Worm (Caenorhabditis elegans) whole organism, mixed stage, embryonic: ENCODE measurements around the gene Y32H12A.6.

Experiments
- M03D4.4 ChIP-seq: sonication (generic microtip); optimal IDR thresholded peaks from 2 replicates; lab custom pipeline; 2017; ENCODE audit warnings: mild to moderate bottlenecking, missing genetic modification characterization, missing compliant biosample characterization
- bed-3 ChIP-seq: fragments of 200-800 bp; sonication (Bioruptor generic); optimal IDR thresholded peaks from 3 replicates; lab custom pipeline; 2018; ENCODE audit warnings: mild to moderate bottlenecking, missing genetic modification characterization, moderate library complexity, missing compliant biosample characterization
- blmp-1 ChIP-seq: fragments of 150-350 bp; optimal IDR thresholded peaks from 2 replicates; lab custom pipeline; 2014; ENCODE audit warnings: missing biosample characterization, missing genetic modification characterization
- ceh-39 ChIP-seq: fragments of 150-350 bp; optimal IDR thresholded peaks from 2 replicates; lab custom pipeline; 2014; ENCODE audit warnings: missing biosample characterization, missing genetic modification characterization
- ceh-43 ChIP-seq: fragments of 200-800 bp; sonication (Bioruptor generic); optimal IDR thresholded peaks from 2 replicates; lab custom pipeline; 2018; ENCODE audit warnings: mild to moderate bottlenecking, missing genetic modification characterization, moderate library complexity, missing compliant biosample characterization
- ces-1 ChIP-seq: fragments of 150-350 bp; optimal IDR thresholded peaks from 2 replicates; lab custom pipeline; 2014; ENCODE audit warnings: missing biosample characterization, missing genetic modification reagents, missing genetic modification characterization
- cnd-1 ChIP-seq: fragments of 200-800 bp; sonication (Bioruptor generic); optimal IDR thresholded peaks from 2 replicates; lab custom pipeline; 2018; ENCODE audit warnings: mild to moderate bottlenecking, missing genetic modification characterization, missing compliant biosample characterization
- drap-1 ChIP-seq: fragments of 200-800 bp; sonication (Bioruptor generic); optimal IDR thresholded peaks from 3 replicates; lab custom pipeline; 2018; ENCODE audit warnings: mild to moderate bottlenecking, missing genetic modification characterization, missing compliant biosample characterization
- elt-1 ChIP-seq: sonication (generic microtip); optimal IDR thresholded peaks from 2 replicates; lab custom pipeline; 2017; ENCODE audit warnings: missing genetic modification characterization, mild to moderate bottlenecking, missing compliant biosample characterization, antibody characterized with exemption, moderate library complexity, borderline replicate concordance; ENCODE audit not compliant: insufficient read depth
- flh-1 ChIP-seq: fragments of 200-800 bp; sonication (Bioruptor generic); optimal IDR thresholded peaks from 2 replicates; lab custom pipeline; 2018; ENCODE audit warnings: mild to moderate bottlenecking, missing genetic modification characterization, moderate library complexity, missing compliant biosample characterization
- ham-2 ChIP-seq: fragments of 200-800 bp; sonication (Bioruptor generic); optimal IDR thresholded peaks from 2 replicates; lab custom pipeline; 2018; ENCODE audit warnings: mild to moderate bottlenecking, missing genetic modification characterization, missing compliant biosample characterization
- hlh-1 ChIP-seq: fragments of 150-350 bp; optimal IDR thresholded peaks from 2 replicates; lab custom pipeline; 2014; ENCODE audit warnings: missing biosample characterization, missing genetic modification reagents, missing genetic modification characterization
- lin-32 ChIP-seq: fragments of 200-800 bp; sonication (Bioruptor generic); optimal IDR thresholded peaks from 2 replicates; lab custom pipeline; 2018; ENCODE audit warnings: mild to moderate bottlenecking, missing genetic modification characterization, missing compliant biosample characterization
- lsy-2 ChIP-seq: fragments of 150-350 bp; optimal IDR thresholded peaks from 2 replicates; lab custom pipeline; 2014; ENCODE audit warnings: missing biosample characterization, missing genetic modification characterization
- mab-5 ChIP-seq: fragments of 150-350 bp; optimal IDR thresholded peaks from 2 replicates; lab custom pipeline; 2014; ENCODE audit warnings: missing biosample characterization, missing genetic modification characterization
- mls-2 ChIP-seq: sonication (generic microtip); optimal IDR thresholded peaks from 2 replicates; lab custom pipeline; 2016; ENCODE audit warnings: mild to moderate bottlenecking, missing genetic modification characterization, moderate library complexity, missing compliant biosample characterization
- nhr-12 ChIP-seq: fragments of 150-350 bp; optimal IDR thresholded peaks from 2 replicates; lab custom pipeline; 2014; ENCODE audit warnings: missing biosample characterization, missing genetic modification characterization
- nhr-2 ChIP-seq: fragments of 150-350 bp; optimal IDR thresholded peaks from 2 replicates; lab custom pipeline; 2014; ENCODE audit warnings: missing biosample characterization, missing genetic modification characterization
- nhr-237 ChIP-seq: fragments of 150-350 bp; optimal IDR thresholded peaks from 2 replicates; lab custom pipeline; 2014; ENCODE audit warnings: missing biosample characterization, missing genetic modification characterization
- nhr-76 ChIP-seq: sonication (generic microtip); optimal IDR thresholded peaks from 2 replicates; lab custom pipeline; 2017; ENCODE audit warnings: missing biosample characterization, missing genetic modification characterization
- sem-2 ChIP-seq: fragments of 200-800 bp; sonication (Bioruptor generic); optimal IDR thresholded peaks from 2 replicates; lab custom pipeline; 2018; ENCODE audit warnings: mild to moderate bottlenecking, missing genetic modification characterization, missing compliant biosample characterization
- snpc-4 ChIP-seq: fragments of 150-350 bp; optimal IDR thresholded peaks from 2 replicates; lab custom pipeline; 2014; ENCODE audit warnings: missing biosample characterization, missing genetic modification characterization
- tbx-8 ChIP-seq: fragments of 200-800 bp; sonication (Bioruptor generic); optimal IDR thresholded peaks from 2 replicates; lab custom pipeline; 2018; ENCODE audit warnings: mild to moderate bottlenecking, missing genetic modification characterization, moderate library complexity, missing compliant biosample characterization
- unc-120 ChIP-seq: sonication (generic microtip); optimal IDR thresholded peaks from 2 replicates; lab custom pipeline; 2017; ENCODE audit warnings: missing genetic modification characterization, missing compliant biosample characterization; ENCODE audit not compliant: poor library complexity, severe bottlenecking
- unc-39 ChIP-seq: fragments of 150-350 bp; optimal IDR thresholded peaks from 2 replicates; lab custom pipeline; 2014; ENCODE audit warnings: missing biosample characterization, missing genetic modification characterization
- unc-62 ChIP-seq: fragments of 150-350 bp; optimal IDR thresholded peaks from 2 replicates; lab custom pipeline; 2014; ENCODE audit warnings: missing biosample characterization, missing genetic modification reagents, missing genetic modification characterization
- zip-8 ChIP-seq: fragments of 150-350 bp; optimal IDR thresholded peaks from 2 replicates; lab custom pipeline; 2014; ENCODE audit warnings: missing biosample characterization, missing genetic modification characterization
- ztf-11 ChIP-seq: fragments of 150-350 bp; optimal IDR thresholded peaks from 2 replicates; lab custom pipeline; 2014; ENCODE audit warnings: missing biosample characterization, missing genetic modification characterization

Gene Y32H12A.6

DNA sequence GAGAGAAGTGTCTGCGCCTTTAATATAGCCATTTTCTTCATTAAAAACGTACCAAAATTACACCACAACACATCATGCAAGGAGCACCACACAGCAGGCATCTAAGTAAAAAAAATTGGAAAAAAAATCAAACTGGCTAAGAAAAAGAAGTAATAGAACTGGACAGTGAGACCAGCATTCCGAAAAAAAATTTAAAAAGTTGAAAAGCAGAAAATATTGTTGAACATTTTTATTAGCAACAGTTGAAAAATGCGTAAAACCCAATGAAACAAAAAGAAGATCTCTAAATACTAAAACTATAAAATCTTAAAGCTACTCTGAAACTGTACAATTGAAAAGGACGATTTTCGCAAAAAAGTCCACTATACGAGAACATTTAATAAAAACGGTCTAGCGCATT is at the start of gene Y32H12A.6:
Gene Y32H12A.6 (minus strand): TSS at position 101 of the 400 bp plus-strand sequence.
- TF ChIP-seq unc-62 (GFP tag; lab: Kevin White, UChicago) (no peak), ces-1 (GFP tag; lab: Kevin White, UChicago) (no peak), mls-2 (tag; lab: Kevin White, UChicago) (no peak), ceh-39 (tag; lab: Kevin White, UChicago) (no peak), mab-5 (tag; lab: Kevin White, UChicago) (no peak), sem-2 (GFP tag; lab: Kevin White, UChicago) (no peak), nhr-12 (tag; lab: Kevin White, UChicago) (no peak), cnd-1 (no peak), drap-1 (GFP tag; lab: Kevin White, UChicago) (no peak), flh-1 (GFP tag; lab: Kevin White, UChicago) (no peak), snpc-4 (tag; lab: Kevin White, UChicago) (no peak), M03D4.4 (tag; lab: Kevin White, UChicago) (no peak), nhr-76 (tag; lab: Kevin White, UChicago) (no peak), nhr-237 (tag; lab: Kevin White, UChicago) (no peak)

DNA sequence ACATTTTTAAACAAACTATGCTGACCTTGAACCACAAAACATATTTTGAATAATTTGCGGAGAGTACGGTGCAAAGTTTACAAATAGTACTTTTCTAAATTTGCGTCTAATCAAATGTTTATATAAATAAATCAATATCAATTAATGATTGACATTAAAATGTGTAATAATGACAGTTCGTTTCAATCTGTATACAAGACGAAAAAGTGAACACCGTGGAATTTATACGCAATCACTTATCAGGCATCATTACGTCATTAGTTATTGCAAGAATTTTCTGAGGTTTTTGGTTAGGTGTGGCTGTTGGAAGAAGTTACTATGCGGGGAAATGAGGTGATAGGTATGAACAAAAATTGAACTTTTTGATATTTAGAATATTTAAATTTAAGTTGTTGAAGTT is 45.1 kb upstream of the Y32H12A.6 start:
- TF ChIP-seq ceh-43 (GFP tag; lab: Kevin White, UChicago) (no peak), lin-32 (GFP tag; lab: Kevin White, UChicago) (no peak), zip-8 (tag; lab: Kevin White, UChicago) (peak; percentile 39), blmp-1 (tag; lab: Kevin White, UChicago) (no peak)

DNA sequence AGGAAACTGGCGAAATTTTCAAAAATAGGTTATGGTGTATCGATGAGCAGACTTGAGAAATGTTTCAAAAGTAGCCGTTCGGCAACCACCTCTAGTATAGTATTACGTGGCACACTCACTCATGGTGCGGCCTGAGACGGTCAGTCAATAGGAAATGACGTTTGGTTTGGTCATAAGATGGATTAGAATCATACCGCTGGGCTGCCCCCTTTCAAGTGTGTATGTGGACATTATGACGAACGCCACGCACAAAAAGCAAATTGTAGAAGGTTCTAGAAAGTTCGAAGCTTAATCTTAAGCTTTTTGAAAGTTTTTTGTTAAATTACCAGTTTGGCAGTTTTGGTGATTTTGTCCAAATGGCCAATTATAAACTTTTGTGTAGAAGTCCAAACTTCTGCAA is 42.4 kb upstream of the Y32H12A.6 start:
- TF ChIP-seq tbx-8 (GFP tag; lab: Kevin White, UChicago) (no peak), nhr-2 (tag; lab: Kevin White, UChicago) (peak; percentile 58)
- TF ChIP-seq, all 35 proteins: peak for 1

DNA sequence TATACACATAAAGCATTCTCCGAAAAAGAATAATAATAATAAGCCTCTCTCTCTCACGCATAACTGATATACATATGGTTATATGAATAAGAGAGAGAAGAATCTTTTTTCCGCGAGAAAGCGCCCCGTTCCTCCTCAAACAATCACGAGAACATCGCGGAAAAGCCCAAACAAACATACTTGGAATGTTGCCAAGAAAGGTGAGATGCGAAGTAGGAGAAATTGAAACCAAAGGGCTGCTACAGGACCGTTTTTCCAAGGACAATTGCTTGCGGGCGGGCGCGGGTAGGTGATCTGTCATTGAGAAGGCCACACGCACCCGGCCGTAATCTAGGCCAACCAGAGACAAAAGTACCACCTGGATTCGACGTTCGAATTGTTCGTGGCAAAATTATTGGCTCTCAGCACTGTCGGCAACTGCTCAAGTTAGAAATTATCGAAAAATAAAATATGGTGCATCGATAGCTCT is 41.7 kb upstream of the Y32H12A.6 start, which contains the start of gene dnj-24:
Gene dnj-24 (minus strand): TSS at position 419 of the 469 bp plus-strand sequence.
- no peak for TF ChIP-seq elt-1
- TF ChIP-seq ham-2 (GFP tag; lab: Kevin White, UChicago), result peak; percentile 50
- no peak for TF ChIP-seq unc-120 (tag; lab: Kevin White, UChicago)
- no peak for TF ChIP-seq nhr-76 (tag; lab: Kevin White, UChicago)
- no peak for TF ChIP-seq cnd-1
- TF ChIP-seq lsy-2 (tag; lab: Kevin White, UChicago), result no peak

DNA sequence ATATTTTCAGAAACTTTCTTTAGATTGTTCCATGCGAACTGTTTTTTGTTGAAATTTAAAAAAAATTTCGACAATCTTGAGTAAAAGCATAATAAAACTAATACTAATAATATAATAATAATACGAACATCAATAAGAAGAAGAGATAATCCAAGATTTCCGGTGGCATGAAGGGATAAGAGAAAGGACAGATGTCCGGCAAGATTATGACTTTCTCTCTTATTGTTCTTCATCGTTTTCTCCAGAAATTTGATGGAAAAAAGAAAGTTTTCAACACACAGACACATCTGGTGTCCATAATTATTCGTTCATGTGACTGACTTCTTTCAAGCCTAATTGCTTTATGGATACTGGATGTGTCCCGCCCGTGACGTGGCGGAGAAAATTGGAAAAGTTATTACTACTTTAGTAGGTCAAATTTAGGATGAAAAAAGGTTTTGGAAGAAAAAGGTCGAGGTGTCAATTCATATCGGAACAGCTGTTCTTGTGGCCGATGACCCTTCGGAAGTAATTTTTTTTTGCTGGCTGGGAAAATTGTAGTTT is 40.7 kb upstream of the Y32H12A.6 start:
- no peak for TF ChIP-seq zip-8 (tag; lab: Kevin White, UChicago)
- no peak for TF ChIP-seq mls-2 (tag; lab: Kevin White, UChicago)
- no peak for TF ChIP-seq lin-32 (GFP tag; lab: Kevin White, UChicago)
- no peak for TF ChIP-seq tbx-8 (GFP tag; lab: Kevin White, UChicago)
- TF ChIP-seq ceh-39 (tag; lab: Kevin White, UChicago), result no peak
- TF ChIP-seq nhr-237 (tag; lab: Kevin White, UChicago), result no peak
- peak; percentile 93 for TF ChIP-seq blmp-1 (tag; lab: Kevin White, UChicago)
- no peak for TF ChIP-seq unc-39 (tag; lab: Kevin White, UChicago)
- TF ChIP-seq bed-3, result no peak
- peak; percentile 60 for TF ChIP-seq elt-1
- TF ChIP-seq ces-1 (GFP tag; lab: Kevin White, UChicago), result peak; percentile 22

DNA sequence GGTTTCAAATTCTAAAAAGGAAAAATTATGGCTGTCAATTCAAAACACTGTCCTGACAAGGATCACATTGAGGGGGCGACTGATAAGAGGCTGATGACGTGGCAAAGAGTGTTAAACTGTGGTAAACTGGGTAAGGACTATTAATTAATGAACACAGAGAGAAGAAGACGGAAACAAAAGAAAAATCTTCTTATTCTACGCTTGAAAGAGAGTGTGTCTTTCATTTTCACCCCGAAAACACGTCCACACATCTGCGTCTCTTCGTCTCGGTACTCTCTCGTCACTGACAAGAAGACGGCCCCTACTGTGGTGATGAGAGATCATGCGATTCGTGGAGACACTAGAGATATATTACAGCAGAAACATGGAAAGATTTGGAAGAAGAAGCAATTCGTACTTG is 39.4 kb upstream of the Y32H12A.6 start:
- TF ChIP-seq hlh-1 (tag; lab: Kevin White, UChicago) (peak; percentile 6), unc-62 (GFP tag; lab: Kevin White, UChicago) (peak; percentile 2), ztf-11 (no peak), blmp-1 (tag; lab: Kevin White, UChicago) (peak; percentile 43), tbx-8 (GFP tag; lab: Kevin White, UChicago) (no peak), unc-120 (tag; lab: Kevin White, UChicago) (peak; percentile 43)
